Fruit fly (Drosophila melanogaster) whole organism, embryonic: ENCODE data around the gene MRG15.

ENCODE experiments used
- Atf-2 ChIP-seq: fragments of 200-800 bp; sonication (Bioruptor generic); optimal IDR thresholded peaks from 2 replicates; lab custom pipeline; 2016; ENCODE audit warnings: missing biosample characterization, missing genetic modification characterization
- Bdp1 ChIP-seq: fragments of 200-800 bp; sonication (Bioruptor generic); optimal IDR thresholded peaks from 3 replicates; lab custom pipeline; 2016; ENCODE audit warnings: missing biosample characterization, missing genetic modification characterization
- CG11560 ChIP-seq: fragments of 200-800 bp; sonication (Bioruptor generic); IDR thresholded peaks from 3 replicates; pipeline ENCODE4 v1.3.6; 2022; ENCODE audit warnings: missing biosample characterization, missing genetic modification characterization
- CG12769 ChIP-seq: fragments of 200-800 bp; sonication (Bioruptor generic); optimal IDR thresholded peaks from 2 replicates; lab custom pipeline; 2019; ENCODE audit warnings: missing biosample characterization, mild to moderate bottlenecking, missing genetic modification characterization, moderate library complexity
- CG13894 ChIP-seq: fragments of 200-800 bp; sonication (Bioruptor generic); optimal IDR thresholded peaks from 3 replicates; lab custom pipeline; 2018; ENCODE audit warnings: missing biosample characterization, mild to moderate bottlenecking, missing genetic modification characterization, moderate library complexity
- CG14710 ChIP-seq: fragments of 200-800 bp; sonication (Bioruptor generic); optimal IDR thresholded peaks from 3 replicates; lab custom pipeline; 2019; ENCODE audit warnings: missing biosample characterization, mild to moderate bottlenecking, missing genetic modification characterization, moderate library complexity
- CG1602 ChIP-seq: fragments of 200-800 bp; sonication (Bioruptor generic); optimal IDR thresholded peaks from 3 replicates; lab custom pipeline; 2016; ENCODE audit warnings: missing biosample characterization, missing genetic modification characterization
- CG17802 ChIP-seq: fragments of 200-800 bp; sonication (Bioruptor generic); optimal IDR thresholded peaks from 2 replicates; lab custom pipeline; 2018; ENCODE audit warnings: missing biosample characterization, mild to moderate bottlenecking, missing genetic modification characterization, moderate library complexity
- CG30431 ChIP-seq: fragments of 200-800 bp; sonication (Bioruptor generic); optimal IDR thresholded peaks from 2 replicates; lab custom pipeline; 2017; ENCODE audit warnings: missing biosample characterization, missing genetic modification characterization
- CG3163 ChIP-seq: fragments of 200-800 bp; sonication (Bioruptor generic); optimal IDR thresholded peaks from 3 replicates; lab custom pipeline; 2016; ENCODE audit warnings: missing biosample characterization, missing genetic modification characterization
- CG4328 ChIP-seq: fragments of 200-800 bp; sonication (Bioruptor generic); optimal IDR thresholded peaks from 3 replicates; lab custom pipeline; 2017; ENCODE audit warnings: missing biosample characterization, missing genetic modification reagents, missing genetic modification characterization
- CG4360 ChIP-seq: fragments of 200-800 bp; sonication (Bioruptor generic); IDR thresholded peaks from 2 replicates; pipeline ENCODE4 v1.3.6; 2022; ENCODE audit warnings: missing biosample characterization, missing genetic modification characterization
- CG4820 ChIP-seq: fragments of 200-800 bp; sonication (Bioruptor generic); optimal IDR thresholded peaks from 3 replicates; lab custom pipeline; 2016; ENCODE audit warnings: missing biosample characterization, missing genetic modification characterization
- CG6683 ChIP-seq: fragments of 200-800 bp; sonication (Bioruptor generic); optimal IDR thresholded peaks from 2 replicates; lab custom pipeline; 2017; ENCODE audit warnings: missing biosample characterization, mild to moderate bottlenecking, missing genetic modification characterization, missing genetic modification reagents
- CG7372 ChIP-seq: fragments of 200-800 bp; sonication (Bioruptor generic); IDR thresholded peaks from 2 replicates; pipeline ENCODE4 v1.3.6; 2022; ENCODE audit warnings: missing biosample characterization, missing genetic modification characterization
- CG7987 ChIP-seq: fragments of 200-800 bp; sonication (Bioruptor generic); optimal IDR thresholded peaks from 2 replicates; lab custom pipeline; 2018; ENCODE audit warnings: missing biosample characterization, mild to moderate bottlenecking, missing genetic modification characterization, moderate library complexity
- CG8281 ChIP-seq: fragments of 200-800 bp; sonication (Bioruptor generic); optimal IDR thresholded peaks from 2 replicates; lab custom pipeline; 2018; ENCODE audit warnings: missing biosample characterization, mild to moderate bottlenecking, missing genetic modification characterization, moderate library complexity
- CG8478 ChIP-seq: fragments of >200 bp; optimal IDR thresholded peaks from 2 replicates; lab custom pipeline; 2018
- CG8765 ChIP-seq: fragments of 200-800 bp; sonication (Bioruptor generic); IDR thresholded peaks from 2 replicates; pipeline ENCODE4 v1.3.6; 2022; ENCODE audit warnings: missing biosample characterization, missing genetic modification characterization
- Camta ChIP-seq: fragments of 200-800 bp; sonication (Bioruptor generic); optimal IDR thresholded peaks from 2 replicates; lab custom pipeline; 2016; ENCODE audit warnings: missing biosample characterization, missing genetic modification characterization
- Dll ChIP-seq: fragments of 200-800 bp; sonication (Bioruptor generic); IDR thresholded peaks from 4 replicates; pipeline ENCODE4 v1.3.6; 2022; ENCODE audit warnings: missing biosample characterization, missing genetic modification characterization; ENCODE audit not compliant: partially characterized antibody
- Hand ChIP-seq: fragments of 200-800 bp; sonication (Bioruptor generic); optimal IDR thresholded peaks from 2 replicates; lab custom pipeline; 2017; ENCODE audit warnings: mild to moderate bottlenecking, missing biosample characterization, missing genetic modification reagents, missing genetic modification characterization
- HmgZ ChIP-seq: fragments of 200-800 bp; sonication (Bioruptor generic); optimal IDR thresholded peaks from 2 replicates; lab custom pipeline; 2018; ENCODE audit warnings: missing biosample characterization, mild to moderate bottlenecking, missing genetic modification characterization
- NFAT ChIP-seq: fragments of 200-800 bp; sonication (Bioruptor generic); IDR thresholded peaks from 2 replicates; pipeline ENCODE4 v1.3.6; 2022; ENCODE audit warnings: missing biosample characterization, missing genetic modification characterization
- Ptx1 ChIP-seq: fragments of 200-800 bp; sonication (Bioruptor generic); IDR thresholded peaks from 2 replicates; pipeline ENCODE4 v1.3.6; 2022; ENCODE audit warnings: missing biosample characterization, missing genetic modification characterization
- Ravus ChIP-seq: fragments of 200-800 bp; sonication (Bioruptor generic); IDR thresholded peaks from 2 replicates; pipeline ENCODE4 v1.3.6; 2022; ENCODE audit warnings: missing biosample characterization, missing genetic modification characterization
- Rx ChIP-seq: fragments of 200-800 bp; sonication (Bioruptor generic); IDR thresholded peaks from 2 replicates; pipeline ENCODE4 v1.3.6; 2022; ENCODE audit warnings: missing biosample characterization, missing genetic modification characterization
- Side ChIP-seq: fragments of 200-800 bp; sonication (Bioruptor generic); optimal IDR thresholded peaks from 2 replicates; lab custom pipeline; 2016; ENCODE audit warnings: missing biosample characterization, missing genetic modification characterization
- Six4 ChIP-seq: fragments of 200-800 bp; sonication (Bioruptor generic); optimal IDR thresholded peaks from 2 replicates; lab custom pipeline; 2016; ENCODE audit warnings: missing biosample characterization, missing genetic modification characterization
- Sox100B ChIP-seq: fragments of 200-800 bp; sonication (Bioruptor generic); optimal IDR thresholded peaks from 3 replicates; lab custom pipeline; 2018; ENCODE audit warnings: missing biosample characterization, mild to moderate bottlenecking, missing genetic modification characterization
- Sox102F ChIP-seq: fragments of 200-800 bp; sonication (Bioruptor generic); optimal IDR thresholded peaks from 2 replicates; lab custom pipeline; 2018; ENCODE audit warnings: missing biosample characterization, mild to moderate bottlenecking, missing genetic modification characterization, moderate library complexity
- Ssrp ChIP-seq: fragments of 200-800 bp; sonication (Bioruptor generic); optimal IDR thresholded peaks from 2 replicates; lab custom pipeline; 2018; ENCODE audit warnings: missing biosample characterization, mild to moderate bottlenecking, missing genetic modification characterization, moderate library complexity
- YL-1 ChIP-seq: fragments of 200-800 bp; sonication (Bioruptor generic); optimal IDR thresholded peaks from 3 replicates; lab custom pipeline; 2017; ENCODE audit warnings: missing biosample characterization, mild to moderate bottlenecking, missing genetic modification characterization
- ara ChIP-seq: fragments of 200-800 bp; sonication (Bioruptor generic); IDR thresholded peaks from 2 replicates; pipeline ENCODE4 v1.3.6; 2022; ENCODE audit warnings: missing biosample characterization, missing genetic modification characterization
- cato ChIP-seq: fragments of 200-800 bp; sonication (Bioruptor generic); optimal IDR thresholded peaks from 2 replicates; lab custom pipeline; 2016; ENCODE audit warnings: missing biosample characterization, missing genetic modification characterization, borderline replicate concordance
- chif ChIP-seq, 2 experiments: fragments of 200-800 bp; sonication (Bioruptor generic); optimal IDR thresholded peaks; 3 replicates each; lab custom pipeline; 2016; ENCODE audit warnings: missing biosample characterization in 2 of 2, missing genetic modification characterization in 2 of 2
- chm ChIP-seq: fragments of 200-800 bp; sonication (Bioruptor generic); IDR thresholded peaks from 2 replicates; pipeline ENCODE4 v1.3.6; 2022; ENCODE audit warnings: missing biosample characterization, missing genetic modification characterization
- gsb ChIP-seq: fragments of 200-800 bp; sonication (Bioruptor generic); IDR thresholded peaks from 2 replicates; pipeline ENCODE4 v1.3.6; 2022; ENCODE audit warnings: missing biosample characterization, missing genetic modification characterization
- hb ChIP-seq: fragments of 200-800 bp; sonication (Bioruptor generic); IDR thresholded peaks from 3 replicates; pipeline ENCODE4 v1.3.6; 2022; ENCODE audit warnings: missing biosample characterization, missing genetic modification characterization; ENCODE audit not compliant: partially characterized antibody
- hbn ChIP-seq: fragments of 200-800 bp; sonication (Bioruptor generic); IDR thresholded peaks from 2 replicates; pipeline ENCODE4 v1.3.6; 2022; ENCODE audit warnings: missing biosample characterization, missing genetic modification characterization; ENCODE audit not compliant: partially characterized antibody
- jing ChIP-seq: fragments of 200-800 bp; sonication (Bioruptor generic); optimal IDR thresholded peaks from 2 replicates; lab custom pipeline; 2018; ENCODE audit warnings: missing biosample characterization, mild to moderate bottlenecking, missing genetic modification characterization
- kah ChIP-seq: fragments of 200-800 bp; sonication (Bioruptor generic); optimal IDR thresholded peaks from 2 replicates; lab custom pipeline; 2018; ENCODE audit warnings: missing biosample characterization, mild to moderate bottlenecking, missing genetic modification characterization
- lbe ChIP-seq: fragments of 200-800 bp; sonication (Bioruptor generic); optimal IDR thresholded peaks from 2 replicates; lab custom pipeline; 2016; ENCODE audit warnings: missing biosample characterization, mild to moderate bottlenecking, missing genetic modification characterization
- pita ChIP-seq: fragments of 200-800 bp; sonication (Bioruptor generic); optimal IDR thresholded peaks from 2 replicates; lab custom pipeline; 2017; ENCODE audit warnings: missing biosample characterization, mild to moderate bottlenecking, missing genetic modification characterization
- psq ChIP-seq: fragments of 200-800 bp; sonication (Bioruptor generic); optimal IDR thresholded peaks from 2 replicates; lab custom pipeline; 2017; ENCODE audit warnings: missing biosample characterization, missing genetic modification characterization
- pzg ChIP-seq: fragments of 200-800 bp; sonication (Bioruptor generic); optimal IDR thresholded peaks from 3 replicates; lab custom pipeline; 2018; ENCODE audit warnings: missing biosample characterization, mild to moderate bottlenecking, missing genetic modification characterization, moderate library complexity
- sisA ChIP-seq: fragments of 200-800 bp; sonication (Bioruptor generic); IDR thresholded peaks from 2 replicates; pipeline ENCODE4 v1.3.6; 2022; ENCODE audit warnings: missing biosample characterization, missing genetic modification characterization
- ssp ChIP-seq: fragments of 200-800 bp; sonication (Bioruptor generic); IDR thresholded peaks from 2 replicates; pipeline ENCODE4 v1.3.6; 2022; ENCODE audit warnings: missing biosample characterization, missing genetic modification characterization
- sug ChIP-seq: fragments of 200-800 bp; optimal IDR thresholded peaks from 2 replicates; lab custom pipeline; 2019; ENCODE audit warnings: missing biosample characterization, mild to moderate bottlenecking, missing genetic modification characterization, moderate library complexity
- wek ChIP-seq: fragments of 200-800 bp; sonication (Bioruptor generic); optimal IDR thresholded peaks from 3 replicates; lab custom pipeline; 2018; ENCODE audit warnings: missing biosample characterization, mild to moderate bottlenecking, missing genetic modification characterization, moderate library complexity
- yki ChIP-seq: fragments of >200 bp; optimal IDR thresholded peaks from 3 replicates; lab custom pipeline; 2018
- zf30C ChIP-seq: fragments of 200-800 bp; sonication (Bioruptor generic); optimal IDR thresholded peaks from 3 replicates; lab custom pipeline; 2018; ENCODE audit warnings: missing biosample characterization, mild to moderate bottlenecking, missing genetic modification characterization

The MRG15 gene

dm6 chr3R:15291551-15292223, 13.8 kb upstream of the MRG15 start (continued):
- no peak for TF ChIP-seq Hand (GFP tag; lab: Kevin White, UChicago)
- no peak for TF ChIP-seq Camta
- TF ChIP-seq CG3163 (GFP tag; lab: Kevin White, UChicago): peak; percentile 93
- TF ChIP-seq sisA (GFP tag; lab: Robert Waterston, UW): no peak
- TF ChIP-seq gsb (GFP tag; lab: Robert Waterston, UW): no peak
- peak; percentile 7 for TF ChIP-seq CG8478 (lab: Kevin White, UChicago)
- TF ChIP-seq Dll (GFP tag; lab: Robert Waterston, UW): no peak
- TF ChIP-seq CG7987 (GFP tag; lab: Kevin White, UChicago): no peak
- TF ChIP-seq yki (lab: Kevin White, UChicago): peak; percentile 71
- TF ChIP-seq NFAT (GFP tag; lab: Robert Waterston, UW): no peak
- no peak for TF ChIP-seq psq
- TF ChIP-seq Atf-2 (GFP tag; lab: Kevin White, UChicago): no peak
- TF ChIP-seq HmgZ (tag; lab: Kevin White, UChicago): peak; percentile 59
- TF ChIP-seq CG14710 (tag; lab: Kevin White, UChicago): no peak
- TF ChIP-seq Bdp1 (GFP tag; lab: Kevin White, UChicago): no peak
- no peak for TF ChIP-seq pzg (GFP tag; lab: Kevin White, UChicago)
- TF ChIP-seq CG4328 (GFP tag; lab: Kevin White, UChicago): no peak
- TF ChIP-seq Side (GFP tag; lab: Kevin White, UChicago): no peak
- TF ChIP-seq Sox102F (GFP tag; lab: Kevin White, UChicago): no peak
- TF ChIP-seq CG30431 (GFP tag; lab: Kevin White, UChicago): no peak
- no peak for TF ChIP-seq YL-1 (GFP tag; lab: Kevin White, UChicago)
- TF ChIP-seq CG12769 (tag; lab: Kevin White, UChicago): peak; percentile 63
- TF ChIP-seq CG13894 (tag; lab: Kevin White, UChicago): no peak
- no peak for TF ChIP-seq ssp (GFP tag; lab: Robert Waterston, UW)
- no peak for TF ChIP-seq Rx (GFP tag; lab: Robert Waterston, UW)
- peak; percentile 54 for TF ChIP-seq lbe
- TF ChIP-seq zf30C: no peak
- no peak for TF ChIP-seq CG7372 (GFP tag; lab: Robert Waterston, UW)
- TF ChIP-seq Ptx1 (GFP tag; lab: Robert Waterston, UW): no peak
- TF ChIP-seq ara: no peak
- TF ChIP-seq Sox100B (GFP tag; lab: Kevin White, UChicago): no peak
- TF ChIP-seq kah: no peak
- TF ChIP-seq cato: no peak
- no peak for TF ChIP-seq CG6683 (GFP tag; lab: Kevin White, UChicago)
- no peak for TF ChIP-seq jing (GFP tag; lab: Kevin White, UChicago)
- no peak for TF ChIP-seq CG1602 (GFP tag; lab: Kevin White, UChicago)
- no peak for TF ChIP-seq CG8281 (tag; lab: Kevin White, UChicago)
- no peak for TF ChIP-seq Six4
- no peak for TF ChIP-seq Ssrp (tag; lab: Kevin White, UChicago)
- TF ChIP-seq wek (GFP tag; lab: Kevin White, UChicago): no peak
- TF ChIP-seq hb (GFP tag; lab: Robert Waterston, UW): no peak
- TF ChIP-seq CG4360 (GFP tag; lab: Robert Waterston, UW): no peak
- TF ChIP-seq chm: no peak
- TF ChIP-seq hbn (GFP tag; lab: Robert Waterston, UW): no peak
- no peak for TF ChIP-seq pita (GFP tag; lab: Kevin White, UChicago)
- TF ChIP-seq CG4820: no peak
- no peak for TF ChIP-seq chif (GFP tag; optimal IDR thresholded peaks at IDR 0.05; lab: Kevin White, UChicago)
- no peak for TF ChIP-seq CG11560
- TF ChIP-seq CG8765 (GFP tag; lab: Robert Waterston, UW): no peak
- no peak for TF ChIP-seq CG17802 (tag; lab: Kevin White, UChicago)
- TF ChIP-seq sug (tag; lab: Kevin White, UChicago): peak; percentile 33
- TF ChIP-seq Ravus (GFP tag; lab: Robert Waterston, UW): no peak
